Worm (Caenorhabditis elegans) whole organism, young adult: ENCODE results near the gene F41F3.8.

Source experiments
- Y56A3A.18 ChIP-seq: fragments of 200-800 bp; sonication (Bioruptor generic); IDR thresholded peaks from 2 replicates; pipeline ENCODE4 v1.3.6; 2022; ENCODE audit warnings: missing genetic modification reagents, missing genetic modification characterization, missing compliant biosample characterization
- ama-1 ChIP-seq, 3 experiments: fragments of 150-350 bp in 1 of 3; sonication (generic microtip) in 2 of 3; optimal IDR thresholded peaks; 2 replicates each; lab custom pipeline; 2014 to 2018; ENCODE audit warnings: missing biosample characterization in 2 of 3, missing genetic modification characterization in 2 of 3, missing genetic modification reagents in 2 of 3
- attf-3 ChIP-seq: fragments of 200-800 bp; sonication (Bioruptor generic); conservative IDR thresholded peaks from 2 replicates; pipeline ENCODE4 v1.3.6; 2022; ENCODE audit warnings: missing genetic modification reagents, missing genetic modification characterization, missing compliant biosample characterization
- efl-1 ChIP-seq: fragments of 150-350 bp; optimal IDR thresholded peaks from 2 replicates; lab custom pipeline; 2014; ENCODE audit warnings: missing biosample characterization, missing genetic modification reagents, missing genetic modification characterization
- ets-4 ChIP-seq: fragments of 200-800 bp; sonication (Bioruptor generic); optimal IDR thresholded peaks from 2 replicates; lab custom pipeline; 2018; ENCODE audit warnings: mild to moderate bottlenecking, missing genetic modification characterization, missing compliant biosample characterization
- nhr-27 ChIP-seq: fragments of 200-800 bp; sonication (Bioruptor generic); optimal IDR thresholded peaks from 2 replicates; lab custom pipeline; 2018; ENCODE audit warnings: mild to moderate bottlenecking, missing genetic modification characterization, moderate library complexity, missing compliant biosample characterization
- nhr-90 ChIP-seq: sonication (generic microtip); optimal IDR thresholded peaks from 2 replicates; lab custom pipeline; 2016; ENCODE audit warnings: missing genotype, mild to moderate bottlenecking, missing genetic modification characterization, missing compliant biosample characterization
- pha-4 ChIP-seq: fragments of 150-350 bp; sonication (generic microtip); optimal IDR thresholded peaks from 2 replicates; lab custom pipeline; 2014; ENCODE audit warnings: missing biosample characterization, missing genetic modification reagents, missing genetic modification characterization
- snpc-4 ChIP-seq, 5 experiments: fragments of 150-350 bp in 1 of 5; sonication (generic microtip) in 4 of 5; optimal IDR thresholded peaks; 2 replicates each; lab custom pipeline; 2014 to 2018; ENCODE audit warnings: missing genetic modification characterization in 5 of 5, missing biosample characterization in 3 of 5, antibody characterized with exemption in 2 of 5, mild to moderate bottlenecking in 2 of 5, missing compliant biosample characterization in 2 of 5, missing genotype in 2 of 5, moderate library complexity in 2 of 5, missing genetic modification reagents in 1 of 5
- tbp1 ChIP-seq: fragments of 200-800 bp; sonication (Bioruptor generic); optimal IDR thresholded peaks from 2 replicates; lab custom pipeline; 2018; ENCODE audit warnings: mild to moderate bottlenecking, missing genetic modification characterization, missing compliant biosample characterization
- unc-62 ChIP-seq: fragments of 150-350 bp; optimal IDR thresholded peaks from 2 replicates; lab custom pipeline; 2014; ENCODE audit warnings: missing biosample characterization, missing genetic modification reagents, missing genetic modification characterization
- ztf-3 ChIP-seq: fragments of 200-800 bp; sonication (Bioruptor generic); optimal IDR thresholded peaks from 2 replicates; lab custom pipeline; 2018; ENCODE audit warnings: mild to moderate bottlenecking, missing genetic modification characterization, missing compliant biosample characterization

ce11 chrV:4692382-4693281, 44.0 kb downstream of the F41F3.8 start, which contains the start of gene cpg-8:
- peak; percentile 26 for TF ChIP-seq efl-1
- no peak for TF ChIP-seq unc-62 (GFP tag; lab: Kevin White, UChicago)
- TF ChIP-seq snpc-4 (GFP tag; optimal IDR thresholded peaks at IDR 0.05; lab: Kevin White, UChicago), result no peak
- TF ChIP-seq snpc-4 (tag; optimal IDR thresholded peaks at IDR 0.05; lab: Kevin White, UChicago), result no peak
- TF ChIP-seq attf-3, result no peak
- no peak for TF ChIP-seq tbp1 (GFP tag; lab: Kevin White, UChicago)
- no peak for TF ChIP-seq Y56A3A.18
- TF ChIP-seq ets-4 (GFP tag; lab: Kevin White, UChicago), result no peak
- TF ChIP-seq ama-1 (optimal IDR thresholded peaks at IDR 0.05; lab: Kevin White, UChicago), result no peak
- TF ChIP-seq ama-1 (GFP tag; optimal IDR thresholded peaks at IDR 0.05; lab: Kevin White, UChicago), result no peak
- no peak for TF ChIP-seq ztf-3 (GFP tag; lab: Kevin White, UChicago)
- no peak for TF ChIP-seq nhr-27 (tag; lab: Kevin White, UChicago)
- no peak for TF ChIP-seq nhr-90 (tag; lab: Kevin White, UChicago)
- TF ChIP-seq pha-4 (tag; lab: Kevin White, UChicago), result no peak
